Fruit fly (Drosophila melanogaster) ovary, adult (tissue): ENCODE measurements around the gene Rpt3R.

Experiments used
- CG17801 ChIP-seq: fragments of 200-800 bp; optimal IDR thresholded peaks from 2 replicates; lab custom pipeline; 2019; ENCODE audit warnings: missing biosample characterization, mild to moderate bottlenecking, missing genetic modification characterization, moderate library complexity; ENCODE audit not compliant: partially characterized antibody

The Rpt3R gene

dm6 chr3R:9762955-9763931 is 6.9 kb upstream of the Rpt3R start, which contains the start of the genes Snap24 and CG8478:
Snap24 (minus strand) TSS chr3R:9763150.
CG8478 (plus strand) TSS chr3R:9763650.
- TF ChIP-seq CG17801 = no peak

dm6 chr3R:9759360-9760191 is 3.3 kb upstream of the Rpt3R start, which contains the start of gene Mpi:
Mpi (plus strand) TSS chr3R:9759622.
- peak; percentile 72 for TF ChIP-seq CG17801

dm6 chr3R:9754487-9754886 is 1.8 kb downstream of the Rpt3R start, which contains the start of gene Tti1:
Tti1 (minus strand) TSS chr3R:9754686.
- TF ChIP-seq CG17801 = no peak

- no peak for TF ChIP-seq CG17801
Observed at dm6 chr3R:9747900-9748663, 8.2 kb downstream of the Rpt3R start.

dm6 chr3R:9747875-9747899 is 8.6 kb downstream of the Rpt3R start, which contains the start of gene PpD3:
PpD3 (plus strand) TSS chr3R:9747875.
- TF ChIP-seq CG17801 = no peak

- peak; percentile 80 for TF ChIP-seq CG17801
Observed at dm6 chr3R:9747272-9747874, 8.9 kb downstream of the Rpt3R start, which contains the start of gene CG12948. CG12948 (minus strand) TSS chr3R:9747744.

- TF ChIP-seq CG17801 = no peak
Observed at dm6 chr3R:9746267-9746666, 10.0 kb downstream of the Rpt3R start, which contains the start of gene CG34409. CG34409 (minus strand) TSS chr3R:9746367.

dm6 chr3R:9745442-9745841 is 10.9 kb downstream of the Rpt3R start:
- TF ChIP-seq CG17801 = no peak

dm6 chr3R:9743995-9744394 is 12.3 kb downstream of the Rpt3R start:
- no peak for TF ChIP-seq CG17801

dm6 chr3R:9743217-9743616 is 13.1 kb downstream of the Rpt3R start, which contains the start of gene CG31415:
CG31415 (plus strand) TSS chr3R:9743517.
- no peak for TF ChIP-seq CG17801

dm6 chr3R:9740713-9741112 is 15.6 kb downstream of the Rpt3R start, which contains the start of gene Pnn:
Pnn (plus strand) TSS chr3R:9740899.
- TF ChIP-seq CG17801 = peak; percentile 20

- no peak for TF ChIP-seq CG17801
Observed at dm6 chr3R:9739793-9740192, 16.5 kb downstream of the Rpt3R start, which contains the start of gene side-VII. side-VII (minus strand) TSS chr3R:9739979.

dm6 chr3R:9735151-9735550 is 21.2 kb downstream of the Rpt3R start:
- TF ChIP-seq CG17801 = no peak

dm6 chr3R:9733150-9733549 is 23.2 kb downstream of the Rpt3R start, which contains the start of gene alphaTub85E:
alphaTub85E (minus strand) TSS chr3R:9733250.
- TF ChIP-seq CG17801 = no peak

- TF ChIP-seq CG17801 = no peak
Observed at dm6 chr3R:9730784-9731183, 25.5 kb downstream of the Rpt3R start, which contains the start of gene FoxP. FoxP (minus strand) TSS chr3R:9730872.
